Fruit fly (Drosophila melanogaster) whole organism, adult: Measurements from ENCODE around the gene Pkg21D.

Source experiments
- CG11617 ChIP-seq: fragments of 200-800 bp; sonication (Bioruptor generic); optimal IDR thresholded peaks from 2 replicates; lab custom pipeline; 2017; ENCODE audit warnings: mild to moderate bottlenecking, missing biosample characterization, missing genetic modification reagents, missing genetic modification characterization
- CG12768 ChIP-seq: fragments of 200-800 bp; sonication (Bioruptor generic); optimal IDR thresholded peaks from 2 replicates; lab custom pipeline; 2017; ENCODE audit warnings: missing biosample characterization, missing genetic modification characterization, mild to moderate bottlenecking, moderate library complexity, missing genetic modification reagents
- CG14711 ChIP-seq: fragments of 200-800 bp; sonication (Bioruptor generic); optimal IDR thresholded peaks from 2 replicates; lab custom pipeline; 2018; ENCODE audit warnings: missing biosample characterization, mild to moderate bottlenecking, missing genetic modification characterization, moderate library complexity
- CG1620 ChIP-seq: fragments of 200-800 bp; sonication (Bioruptor generic); optimal IDR thresholded peaks from 2 replicates; lab custom pipeline; 2016; ENCODE audit warnings: missing biosample characterization, missing genetic modification characterization
- CG33017 ChIP-seq: fragments of 200-800 bp; sonication (Bioruptor generic); optimal IDR thresholded peaks from 2 replicates; lab custom pipeline; 2018; ENCODE audit warnings: missing biosample characterization, mild to moderate bottlenecking, missing genetic modification characterization, moderate library complexity
- CG5204 ChIP-seq: fragments of 200-800 bp; sonication (Bioruptor generic); optimal IDR thresholded peaks from 2 replicates; lab custom pipeline; 2016; ENCODE audit warnings: missing biosample characterization, missing genetic modification characterization
- CG7045 ChIP-seq: fragments of 200-800 bp; sonication (Bioruptor generic); optimal IDR thresholded peaks from 2 replicates; lab custom pipeline; 2017; ENCODE audit warnings: missing biosample characterization, mild to moderate bottlenecking, missing genetic modification characterization
- CG7101 ChIP-seq: fragments of 200-800 bp; sonication (Bioruptor generic); optimal IDR thresholded peaks from 2 replicates; lab custom pipeline; 2018; ENCODE audit warnings: missing biosample characterization, mild to moderate bottlenecking, missing genetic modification characterization, moderate library complexity
- Clk ChIP-seq: fragments of 200-800 bp; sonication (Bioruptor generic); optimal IDR thresholded peaks from 2 replicates; lab custom pipeline; 2017; ENCODE audit warnings: missing biosample characterization, missing genetic modification characterization
- Crg-1 ChIP-seq: fragments of 200-800 bp; sonication (Bioruptor generic); optimal IDR thresholded peaks from 2 replicates; lab custom pipeline; 2016; ENCODE audit warnings: missing biosample characterization, missing genetic modification characterization
- Hr96 ChIP-seq: fragments of 200-800 bp; sonication (Bioruptor generic); optimal IDR thresholded peaks from 2 replicates; lab custom pipeline; 2016; ENCODE audit warnings: missing biosample characterization, missing genetic modification characterization
- Mnt ChIP-seq: fragments of 200-800 bp; sonication (Bioruptor generic); optimal IDR thresholded peaks from 2 replicates; lab custom pipeline; 2016; ENCODE audit warnings: missing biosample characterization, mild to moderate bottlenecking, missing genetic modification characterization
- bab1 ChIP-seq: fragments of 200-800 bp; sonication (Bioruptor generic); optimal IDR thresholded peaks from 3 replicates; lab custom pipeline; 2019; ENCODE audit warnings: missing biosample characterization, mild to moderate bottlenecking, missing genetic modification characterization, moderate library complexity
- cic ChIP-seq: fragments of 200-800 bp; sonication (Bioruptor generic); optimal IDR thresholded peaks from 2 replicates; lab custom pipeline; 2017; ENCODE audit warnings: missing biosample characterization, mild to moderate bottlenecking, missing genetic modification characterization, moderate library complexity
- cnc ChIP-seq, 2 experiments: fragments of >200 bp; optimal IDR thresholded peaks; 2 replicates each; lab custom pipeline; 2017
- kay ChIP-seq: fragments of 200-800 bp; sonication (Bioruptor generic); peaks from one replicate; lab custom pipeline; 2016; ENCODE audit warnings: missing biosample characterization, missing genetic modification characterization, borderline replicate concordance
- ovo ChIP-seq: fragments of 200-800 bp; sonication (Bioruptor generic); optimal IDR thresholded peaks from 2 replicates; lab custom pipeline; 2016; ENCODE audit warnings: missing biosample characterization, missing genetic modification characterization
- pad ChIP-seq: fragments of 200-800 bp; sonication (Bioruptor generic); optimal IDR thresholded peaks from 3 replicates; lab custom pipeline; 2017; ENCODE audit warnings: missing biosample characterization, missing genetic modification characterization, mild to moderate bottlenecking, moderate library complexity, missing genetic modification reagents
- tj ChIP-seq: fragments of 200-800 bp; sonication (Bioruptor generic); optimal IDR thresholded peaks from 3 replicates; lab custom pipeline; 2017; ENCODE audit warnings: missing biosample characterization, mild to moderate bottlenecking, missing genetic modification characterization, moderate library complexity
- toe ChIP-seq: fragments of 200-800 bp; sonication (Bioruptor generic); optimal IDR thresholded peaks from 2 replicates; lab custom pipeline; 2016; ENCODE audit warnings: missing biosample characterization, missing genetic modification characterization

The Pkg21D gene

DNA sequence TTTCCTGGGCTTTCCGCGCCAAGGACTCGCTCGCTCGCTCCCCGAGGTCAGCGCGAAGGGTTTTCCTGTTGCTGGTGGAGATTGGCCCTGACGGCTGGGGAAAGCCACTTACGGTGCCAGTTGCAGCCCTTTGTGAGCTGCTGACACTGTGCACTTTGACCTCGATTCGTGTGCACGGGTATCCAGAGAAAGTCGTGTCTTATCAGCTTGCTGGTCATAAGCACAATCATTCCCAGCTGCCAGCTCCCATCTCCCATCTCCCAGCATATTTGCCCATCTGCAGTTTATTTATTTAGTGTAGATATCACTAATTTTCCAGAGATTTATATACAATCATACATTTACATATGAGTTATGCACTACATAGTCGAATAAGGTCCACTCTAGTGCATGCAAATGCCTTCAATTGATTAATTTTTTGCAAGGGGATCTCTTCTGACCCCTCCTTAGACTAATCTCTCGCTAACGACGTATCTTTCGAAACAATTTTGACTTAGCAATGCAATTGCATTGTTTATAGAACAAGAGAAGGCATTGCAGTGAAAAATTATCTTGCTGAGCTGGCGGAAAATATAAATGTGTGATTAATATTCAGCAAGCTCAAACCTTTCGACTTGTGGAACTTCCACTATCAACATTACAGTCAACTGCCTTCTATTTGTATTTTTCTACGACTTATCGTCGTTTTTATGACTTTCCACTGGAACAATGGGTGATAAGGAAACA lies 31.6 kb upstream of the Pkg21D start:
- peak; percentile 4 for TF ChIP-seq CG7101 (tag; lab: Kevin White, UChicago)
- TF ChIP-seq cic (GFP tag; lab: Kevin White, UChicago), result peak; percentile 21
- no peak for TF ChIP-seq toe
- no peak for TF ChIP-seq ovo (GFP tag; lab: Kevin White, UChicago)
- TF ChIP-seq tj (GFP tag; lab: Kevin White, UChicago), result peak; percentile 93
- TF ChIP-seq bab1 (GFP tag; lab: Kevin White, UChicago), result no peak
- TF ChIP-seq Crg-1 (GFP tag; lab: Kevin White, UChicago), result peak; percentile 16

dm6 chr2L:821242-821985 lies 30.8 kb upstream of the Pkg21D start, which contains the start of gene CG3662:
TSS of gene CG3662 (plus strand) at chr2L:821289.
- TF ChIP-seq toe, result no peak
- TF ChIP-seq cnc (optimal IDR thresholded peaks at IDR 0.05; lab: Kevin White, UChicago), result no peak
- peak; percentile 37 for TF ChIP-seq CG7101 (tag; lab: Kevin White, UChicago)
- peak; percentile 10 for TF ChIP-seq Crg-1 (GFP tag; lab: Kevin White, UChicago)
- no peak for TF ChIP-seq CG5204
- peak; percentile 14 for TF ChIP-seq CG33017
- no peak for TF ChIP-seq CG7045
- TF ChIP-seq Clk (GFP tag; lab: Kevin White, UChicago), result no peak
- no peak for TF ChIP-seq ovo (GFP tag; lab: Kevin White, UChicago)
- TF ChIP-seq CG1620 (GFP tag; lab: Kevin White, UChicago), result no peak
- peak; percentile 4 for TF ChIP-seq CG11617 (GFP tag; lab: Kevin White, UChicago)
- peak; percentile 97 for TF ChIP-seq CG14711 (tag; lab: Kevin White, UChicago)
- peak; percentile 30 for TF ChIP-seq Mnt
- TF ChIP-seq bab1 (GFP tag; lab: Kevin White, UChicago), result peak; percentile 68
- no peak for TF ChIP-seq cic (GFP tag; lab: Kevin White, UChicago)
- TF ChIP-seq CG12768 (GFP tag; lab: Kevin White, UChicago), result peak; percentile 20
- peak; percentile 9 for TF ChIP-seq Hr96
- TF ChIP-seq pad (GFP tag; lab: Kevin White, UChicago), result no peak
- TF ChIP-seq tj (GFP tag; lab: Kevin White, UChicago), result no peak
- TF ChIP-seq kay (GFP tag; lab: Kevin White, UChicago), result no peak

DNA sequence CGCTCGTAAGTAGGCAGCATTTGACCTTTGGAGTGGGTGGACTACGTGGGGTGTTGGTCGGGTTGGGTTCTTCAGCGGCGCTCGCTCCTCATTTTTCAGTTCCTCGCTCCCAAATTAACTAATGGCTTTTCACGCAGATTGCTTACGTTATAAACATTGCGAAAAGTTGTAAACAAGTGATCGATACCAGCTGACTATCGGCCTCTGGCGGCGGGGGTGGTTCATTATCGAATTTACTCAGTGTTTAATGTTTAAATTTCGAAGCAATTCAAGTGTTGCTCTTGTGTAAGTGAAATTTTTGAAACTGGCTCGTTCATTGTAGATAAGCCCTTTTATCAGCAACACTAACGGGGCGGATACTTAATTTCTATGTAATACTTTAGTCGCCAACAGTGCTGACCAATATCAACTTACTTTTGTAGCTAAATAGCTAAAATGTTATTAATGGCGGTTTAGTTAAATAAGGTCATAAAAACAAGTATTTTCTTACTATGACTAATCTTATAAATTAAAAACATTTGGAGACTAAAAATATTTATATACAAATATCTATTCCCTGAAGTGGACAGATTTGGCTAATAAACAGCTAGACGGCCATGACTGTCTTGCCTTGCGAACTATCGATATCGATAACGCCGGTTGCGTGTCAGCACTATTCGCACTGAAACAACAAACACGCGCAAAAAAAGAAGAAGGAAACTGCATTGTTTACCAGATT lies 28.9 kb upstream of the Pkg21D start, which contains the start of the genes PGAP2 and Clp:
Gene PGAP2, minus strand, starts transcription at position 194 of the 718 bp plus-strand sequence.
Gene Clp, plus strand, starts transcription at position 650 of the 718 bp plus-strand sequence.
- TF ChIP-seq pad (GFP tag; lab: Kevin White, UChicago) (peak; percentile 55), CG11617 (GFP tag; lab: Kevin White, UChicago) (peak; percentile 78), CG7101 (tag; lab: Kevin White, UChicago) (peak; percentile 75), CG14711 (tag; lab: Kevin White, UChicago) (peak; percentile 68), kay (GFP tag; lab: Kevin White, UChicago) (no peak), Crg-1 (GFP tag; lab: Kevin White, UChicago) (peak; percentile 66), CG1620 (GFP tag; lab: Kevin White, UChicago) (peak; percentile 71), Mnt (peak; percentile 64), CG33017 (peak; percentile 46), Clk (GFP tag; lab: Kevin White, UChicago) (peak; percentile 42), cnc (optimal IDR thresholded peaks at IDR 0.05; lab: Kevin White, UChicago) (no peak), cic (GFP tag; lab: Kevin White, UChicago) (peak; percentile 21), Hr96 (peak; percentile 60), toe (peak; percentile 86), bab1 (GFP tag; lab: Kevin White, UChicago) (peak; percentile 53), CG7045 (peak; percentile 59), ovo (GFP tag; lab: Kevin White, UChicago) (no peak), tj (GFP tag; lab: Kevin White, UChicago) (peak; percentile 79), CG5204 (no peak), CG12768 (GFP tag; lab: Kevin White, UChicago) (peak; percentile 41)

- TF ChIP-seq cic (GFP tag; lab: Kevin White, UChicago), result no peak
- no peak for TF ChIP-seq toe
- TF ChIP-seq CG7101 (tag; lab: Kevin White, UChicago), result no peak
- TF ChIP-seq bab1 (GFP tag; lab: Kevin White, UChicago), result no peak
- no peak for TF ChIP-seq CG7045
- TF ChIP-seq CG5204, result no peak
These were observed 27.3 kb upstream of the Pkg21D start, which contains the start of gene CG15880 for dm6 chr2L:817850-818249. TSS of gene CG15880 (minus strand) at chr2L:817950.

dm6 chr2L:815785-816389 lies 25.3 kb upstream of the Pkg21D start, which contains the start of the genes Saf6 and Pex12:
TSS of gene Saf6 (minus strand) at chr2L:815950.
TSS of gene Pex12 (plus strand) at chr2L:815993.
- TF ChIP-seq Clk (GFP tag; lab: Kevin White, UChicago) (no peak), tj (GFP tag; lab: Kevin White, UChicago) (peak; percentile 16), Crg-1 (GFP tag; lab: Kevin White, UChicago) (no peak), Hr96 (peak; percentile 12), CG12768 (GFP tag; lab: Kevin White, UChicago) (peak; percentile 25), CG7101 (tag; lab: Kevin White, UChicago) (peak; percentile 11), Mnt (peak; percentile 24), kay (GFP tag; lab: Kevin White, UChicago) (no peak), bab1 (GFP tag; lab: Kevin White, UChicago) (peak; percentile 37)
